Fruit fly (Drosophila melanogaster) whole organism, prepupa: ENCODE results near the gene sud1.

Experiments
- CG10631 ChIP-seq: fragments of 200-800 bp; sonication (Bioruptor generic); optimal IDR thresholded peaks from 2 replicates; lab custom pipeline; 2016; ENCODE audit warnings: missing biosample characterization, missing genetic modification characterization
- CG11762 ChIP-seq: fragments of 200-800 bp; sonication (Bioruptor generic); optimal IDR thresholded peaks from 3 replicates; lab custom pipeline; 2016; ENCODE audit warnings: missing biosample characterization, missing genetic modification characterization; ENCODE audit not compliant: insufficient read depth
- CG11902 ChIP-seq: fragments of 200-800 bp; sonication (Bioruptor generic); optimal IDR thresholded peaks from 3 replicates; lab custom pipeline; 2016; ENCODE audit warnings: missing biosample characterization, missing genetic modification characterization
- CG15336 ChIP-seq: fragments of 200-800 bp; sonication (Bioruptor generic); IDR thresholded peaks from 2 replicates; pipeline ENCODE4 v1.3.6; 2022; ENCODE audit warnings: missing biosample characterization, missing genetic modification characterization
- CG16779 ChIP-seq: fragments of 200-800 bp; sonication (Bioruptor generic); optimal IDR thresholded peaks from 3 replicates; lab custom pipeline; 2017; ENCODE audit warnings: missing biosample characterization, mild to moderate bottlenecking, missing genetic modification characterization
- CG3032 ChIP-seq: fragments of 200-800 bp; optimal IDR thresholded peaks from 2 replicates; lab custom pipeline; 2019; ENCODE audit warnings: missing biosample characterization, mild to moderate bottlenecking, missing genetic modification characterization, moderate library complexity
- CG31627 ChIP-seq: fragments of 200-800 bp; sonication (Bioruptor generic); optimal IDR thresholded peaks from 3 replicates; lab custom pipeline; 2016; ENCODE audit warnings: missing biosample characterization, missing genetic modification characterization
- CG32006 ChIP-seq: fragments of 200-800 bp; sonication (Bioruptor generic); optimal IDR thresholded peaks from 3 replicates; lab custom pipeline; 2017; ENCODE audit warnings: missing biosample characterization, mild to moderate bottlenecking, missing genetic modification characterization
- CG34406 ChIP-seq: fragments of 200-800 bp; sonication (Bioruptor generic); optimal IDR thresholded peaks from 3 replicates; lab custom pipeline; 2016; ENCODE audit warnings: missing biosample characterization, missing genetic modification characterization
- CG3919 ChIP-seq: fragments of 200-800 bp; sonication (Bioruptor generic); optimal IDR thresholded peaks from 3 replicates; lab custom pipeline; 2016; ENCODE audit warnings: missing biosample characterization, missing genetic modification characterization
- CG6163 ChIP-seq: fragments of 200-800 bp; sonication (Bioruptor generic); IDR thresholded peaks from 3 replicates; pipeline ENCODE4 v1.3.6; 2022; ENCODE audit warnings: missing biosample characterization, missing genetic modification characterization
- CG6276 ChIP-seq: fragments of 200-800 bp; sonication (Bioruptor generic); optimal IDR thresholded peaks from 2 replicates; lab custom pipeline; 2017; ENCODE audit warnings: missing biosample characterization, mild to moderate bottlenecking, missing genetic modification characterization
- CG6792 ChIP-seq: fragments of 200-800 bp; sonication (Bioruptor generic); optimal IDR thresholded peaks from 3 replicates; lab custom pipeline; 2016; ENCODE audit warnings: missing biosample characterization, missing genetic modification characterization
- CG7368 ChIP-seq: fragments of 200-800 bp; sonication (Bioruptor generic); optimal IDR thresholded peaks from 3 replicates; lab custom pipeline; 2016; ENCODE audit warnings: missing biosample characterization, missing genetic modification characterization
- CG8119 ChIP-seq: fragments of 200-800 bp; sonication (Bioruptor generic); IDR thresholded peaks from 3 replicates; pipeline ENCODE4 v1.3.6; 2022; ENCODE audit warnings: missing biosample characterization, missing genetic modification characterization
- CG8632 ChIP-seq: fragments of 200-800 bp; sonication (Bioruptor generic); optimal IDR thresholded peaks from 3 replicates; lab custom pipeline; 2016; ENCODE audit warnings: missing biosample characterization, missing genetic modification characterization
- CG9139 ChIP-seq: fragments of 200-800 bp; sonication (Bioruptor generic); optimal IDR thresholded peaks from 3 replicates; lab custom pipeline; 2017; ENCODE audit warnings: missing biosample characterization, mild to moderate bottlenecking, missing genetic modification characterization
- Eip75B ChIP-seq: fragments of 200-800 bp; sonication (Bioruptor generic); optimal IDR thresholded peaks from 3 replicates; lab custom pipeline; 2016; ENCODE audit warnings: missing biosample characterization, missing genetic modification characterization
- Eip78C ChIP-seq: fragments of 200-800 bp; sonication (Bioruptor generic); peaks from one replicate; lab custom pipeline; 2016; ENCODE audit warnings: missing biosample characterization, missing genetic modification characterization
- Hr38 ChIP-seq: sonication (Bioruptor generic); optimal IDR thresholded peaks from 2 replicates; lab custom pipeline; 2016; ENCODE audit warnings: missing biosample characterization, missing genetic modification characterization
- Hr39 ChIP-seq: fragments of 200-800 bp; sonication (Bioruptor generic); optimal IDR thresholded peaks from 2 replicates; lab custom pipeline; 2016; ENCODE audit warnings: missing biosample characterization, missing genetic modification characterization
- Hr4 ChIP-seq: fragments of 200-800 bp; sonication (Bioruptor generic); optimal IDR thresholded peaks from 3 replicates; lab custom pipeline; 2016; ENCODE audit warnings: missing biosample characterization, missing genetic modification characterization
- Lpt ChIP-seq: fragments of 200-800 bp; sonication (Bioruptor generic); optimal IDR thresholded peaks from 3 replicates; lab custom pipeline; 2016; ENCODE audit warnings: missing biosample characterization, missing genetic modification characterization
- Met ChIP-seq: fragments of 200-800 bp; sonication (Bioruptor generic); optimal IDR thresholded peaks from 3 replicates; lab custom pipeline; 2016; ENCODE audit warnings: missing biosample characterization, missing genetic modification characterization
- OdsH ChIP-seq: fragments of 200-800 bp; sonication (Bioruptor generic); optimal IDR thresholded peaks from 3 replicates; lab custom pipeline; 2016; ENCODE audit warnings: missing biosample characterization, missing genetic modification characterization
- Smox ChIP-seq: fragments of 200-800 bp; sonication (Bioruptor generic); optimal IDR thresholded peaks from 3 replicates; lab custom pipeline; 2016; ENCODE audit warnings: missing biosample characterization, missing genetic modification characterization
- Sox102F ChIP-seq: fragments of 200-800 bp; sonication (Bioruptor generic); optimal IDR thresholded peaks from 2 replicates; lab custom pipeline; 2016; ENCODE audit warnings: missing biosample characterization, mild to moderate bottlenecking, missing genetic modification characterization
- Sox14 ChIP-seq: fragments of 200-800 bp; sonication (Bioruptor generic); optimal IDR thresholded peaks from 3 replicates; lab custom pipeline; 2016; ENCODE audit warnings: missing biosample characterization, missing genetic modification characterization
- Sox15 ChIP-seq: fragments of 200-800 bp; sonication (Bioruptor generic); optimal IDR thresholded peaks from 3 replicates; lab custom pipeline; 2016; ENCODE audit warnings: missing biosample characterization, missing genetic modification characterization
- achi ChIP-seq: fragments of 200-800 bp; sonication (Bioruptor generic); optimal IDR thresholded peaks from 3 replicates; lab custom pipeline; 2016; ENCODE audit warnings: missing biosample characterization, missing genetic modification characterization
- acj6 ChIP-seq: fragments of 200-800 bp; sonication (Bioruptor generic); optimal IDR thresholded peaks from 3 replicates; lab custom pipeline; 2016; ENCODE audit warnings: missing biosample characterization, missing genetic modification characterization
- cyc ChIP-seq: fragments of 200-800 bp; sonication (Bioruptor generic); optimal IDR thresholded peaks from 3 replicates; lab custom pipeline; 2016; ENCODE audit warnings: missing biosample characterization, missing genetic modification characterization
- dsx ChIP-seq: fragments of 200-800 bp; optimal IDR thresholded peaks from 3 replicates; lab custom pipeline; 2019; ENCODE audit warnings: missing biosample characterization, mild to moderate bottlenecking, missing genetic modification characterization, moderate library complexity; ENCODE audit not compliant: poor library complexity, severe bottlenecking
- esn ChIP-seq: fragments of 200-800 bp; sonication (Bioruptor generic); optimal IDR thresholded peaks from 2 replicates; lab custom pipeline; 2016; ENCODE audit warnings: missing biosample characterization, mild to moderate bottlenecking, missing genetic modification characterization, moderate library complexity
- fd59A ChIP-seq: fragments of 200-800 bp; sonication (Bioruptor generic); optimal IDR thresholded peaks from 2 replicates; lab custom pipeline; 2017; ENCODE audit warnings: missing biosample characterization, mild to moderate bottlenecking, missing genetic modification characterization, missing genetic modification reagents
- fd85E ChIP-seq: fragments of 200-800 bp; sonication (Bioruptor generic); optimal IDR thresholded peaks from 3 replicates; lab custom pipeline; 2016; ENCODE audit warnings: missing biosample characterization, missing genetic modification characterization
- lz ChIP-seq: fragments of 200-800 bp; sonication (Bioruptor generic); optimal IDR thresholded peaks from 3 replicates; lab custom pipeline; 2016; ENCODE audit warnings: missing biosample characterization, missing genetic modification characterization
- net ChIP-seq: fragments of 200-800 bp; sonication (Bioruptor generic); optimal IDR thresholded peaks from 3 replicates; lab custom pipeline; 2016; ENCODE audit warnings: missing biosample characterization, missing genetic modification characterization
- pdm3 ChIP-seq: fragments of 200-800 bp; sonication (Bioruptor generic); optimal IDR thresholded peaks from 3 replicates; lab custom pipeline; 2016; ENCODE audit warnings: missing biosample characterization, missing genetic modification characterization
- salr ChIP-seq, 2 experiments: fragments of 200-800 bp; sonication (Bioruptor generic); optimal IDR thresholded peaks; 3 replicates each; lab custom pipeline; 2016 to 2018; ENCODE audit warnings: missing biosample characterization in 2 of 2, missing genetic modification characterization in 2 of 2, mild to moderate bottlenecking in 1 of 2
- spab ChIP-seq: fragments of 200-800 bp; sonication (Bioruptor generic); optimal IDR thresholded peaks from 2 replicates; lab custom pipeline; 2017; ENCODE audit warnings: missing biosample characterization, mild to moderate bottlenecking, missing genetic modification characterization, missing genetic modification reagents
- ss ChIP-seq, 2 experiments: fragments of 200-800 bp; sonication (Bioruptor generic); optimal IDR thresholded peaks; 2 replicates in 1 of 2; 3 replicates in 1 of 2; lab custom pipeline; 2017 to 2018; ENCODE audit warnings: mild to moderate bottlenecking in 2 of 2, missing biosample characterization in 2 of 2, missing genetic modification characterization in 2 of 2, moderate library complexity in 1 of 2
- svp ChIP-seq: fragments of 200-800 bp; sonication (Bioruptor generic); peaks from one replicate; lab custom pipeline; 2016; ENCODE audit warnings: missing biosample characterization, missing genetic modification characterization
- topi ChIP-seq: fragments of 200-800 bp; sonication (Bioruptor generic); optimal IDR thresholded peaks from 3 replicates; lab custom pipeline; 2016; ENCODE audit warnings: missing biosample characterization, missing genetic modification characterization
- vri ChIP-seq: fragments of 200-800 bp; sonication (Bioruptor generic); optimal IDR thresholded peaks from 3 replicates; lab custom pipeline; 2016; ENCODE audit warnings: missing biosample characterization, mild to moderate bottlenecking, missing genetic modification characterization

sud1 gene

DNA sequence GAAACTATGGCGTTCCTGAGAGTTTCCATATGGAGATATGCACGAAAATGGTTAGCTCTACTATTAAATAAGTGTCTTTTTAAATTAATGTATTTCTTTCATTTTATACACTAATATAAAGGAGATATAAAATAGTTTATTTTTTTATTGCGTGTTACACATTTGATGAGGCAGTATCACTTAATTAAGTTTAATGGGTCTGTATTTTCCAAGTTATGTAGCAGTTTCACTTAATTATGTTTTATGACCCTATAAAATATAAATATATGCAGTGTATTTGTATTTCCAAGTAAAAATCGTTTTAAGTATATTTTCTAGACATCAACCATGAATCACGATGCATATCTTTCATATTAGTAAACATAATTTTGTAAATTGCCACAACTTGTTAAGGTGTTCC is 48.9 kb upstream of the sud1 start (continued):
- TF ChIP-seq CG3032 (tag; lab: Kevin White, UChicago) (no peak), CG8119 (GFP tag; lab: Robert Waterston, UW) (no peak), Hr4 (GFP tag; lab: Kevin White, UChicago) (no peak), spab (no peak), topi (no peak), CG6276 (GFP tag; lab: Kevin White, UChicago) (no peak), CG6792 (no peak), dsx (GFP tag; lab: Kevin White, UChicago) (no peak), fd59A (GFP tag; lab: Kevin White, UChicago) (no peak), CG10631 (GFP tag; lab: Kevin White, UChicago) (no peak), pdm3 (GFP tag; lab: Kevin White, UChicago) (no peak), Sox15 (no peak), Met (GFP tag; lab: Kevin White, UChicago) (peak; percentile 33), esn (GFP tag; lab: Kevin White, UChicago) (peak; percentile 28), CG11902 (GFP tag; lab: Kevin White, UChicago) (no peak), OdsH (GFP tag; lab: Kevin White, UChicago) (peak; percentile 25)
- TF ChIP-seq, all 60 proteins: peak for 11

DNA sequence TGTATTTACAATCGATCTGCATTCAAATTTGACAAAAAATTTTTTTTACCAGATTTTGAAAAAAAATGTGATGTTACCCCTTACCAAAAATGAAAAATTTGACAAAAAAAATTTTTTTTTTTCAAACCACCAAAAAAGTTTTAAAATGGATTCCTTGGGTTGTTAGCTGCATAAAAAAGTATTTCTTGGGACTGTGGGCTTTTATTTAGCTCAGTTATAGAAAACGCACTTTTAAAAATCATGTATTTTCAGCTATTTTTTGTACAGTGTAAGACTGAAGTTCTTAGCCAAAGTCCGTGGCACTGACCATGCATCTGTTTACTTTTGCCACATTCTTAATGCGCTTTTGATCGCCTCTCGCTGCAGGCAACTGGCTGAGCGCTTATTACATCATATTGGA is 47.7 kb upstream of the sud1 start:
- TF ChIP-seq achi (GFP tag; lab: Kevin White, UChicago) (peak; percentile 7), Sox102F (GFP tag; lab: Kevin White, UChicago) (peak; percentile 16), acj6 (GFP tag; lab: Kevin White, UChicago) (peak; percentile 34), Met (GFP tag; lab: Kevin White, UChicago) (peak; percentile 34), topi (peak; percentile 34), salr (GFP tag; optimal IDR thresholded peaks at IDR 0.05; lab: Kevin White, UChicago) (peak; percentile 1 to 49), ss (GFP tag; optimal IDR thresholded peaks at IDR 0.05; lab: Kevin White, UChicago) (peak in 1 of 2 experiments; percentile 12), net (GFP tag; lab: Kevin White, UChicago) (no peak), OdsH (GFP tag; lab: Kevin White, UChicago) (peak; percentile 25), CG11762 (GFP tag; lab: Kevin White, UChicago) (no peak), CG8119 (GFP tag; lab: Robert Waterston, UW) (no peak), vri (GFP tag; lab: Kevin White, UChicago) (peak; percentile 43), svp (GFP tag; lab: Kevin White, UChicago) (peak; percentile 67), CG10631 (GFP tag; lab: Kevin White, UChicago) (peak; percentile 37), CG31627 (peak; percentile 38), CG32006 (GFP tag; lab: Kevin White, UChicago) (peak; percentile 6), Eip75B (peak; percentile 17), lz (GFP tag; lab: Kevin White, UChicago) (peak; percentile 6), CG6163 (GFP tag; lab: Robert Waterston, UW) (0 out of 3 replicates have a peak, but pooled peaks have one; percentile 13), Eip78C (peak; percentile 81), CG16779 (tag; lab: Kevin White, UChicago) (no peak), CG7368 (GFP tag; lab: Kevin White, UChicago) (no peak), Hr39 (GFP tag; lab: Kevin White, UChicago) (peak; percentile 46), Sox14 (GFP tag; lab: Kevin White, UChicago) (peak; percentile 31), esn (GFP tag; lab: Kevin White, UChicago) (peak; percentile 58), cyc (GFP tag; lab: Kevin White, UChicago) (peak; percentile 26), Smox (GFP tag; lab: Kevin White, UChicago) (peak; percentile 24), CG3919 (GFP tag; lab: Kevin White, UChicago) (peak; percentile 41), dsx (GFP tag; lab: Kevin White, UChicago) (no peak)

DNA sequence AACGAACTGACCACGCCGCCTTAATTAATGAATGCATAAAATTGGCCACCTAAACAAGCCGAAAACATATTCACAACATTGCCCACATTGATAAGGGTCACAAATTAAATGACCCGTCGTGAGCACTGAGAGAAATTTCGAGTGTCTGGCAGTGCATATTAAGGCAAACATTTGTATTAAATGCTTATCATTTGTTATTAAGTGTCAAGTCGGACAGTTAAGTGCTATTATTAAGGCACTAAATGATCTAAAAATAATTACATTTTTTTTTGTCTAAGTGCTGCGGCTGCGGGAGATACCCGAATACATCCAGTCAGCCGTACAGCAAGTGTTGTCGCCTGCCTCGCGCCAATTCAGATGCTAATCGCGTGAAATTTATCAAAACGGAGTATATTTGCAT is 44.8 kb upstream of the sud1 start:
- peak; percentile 57 for TF ChIP-seq Sox102F (GFP tag; lab: Kevin White, UChicago)
- TF ChIP-seq fd85E (GFP tag; lab: Kevin White, UChicago), result no peak
- TF ChIP-seq CG15336 (GFP tag; lab: Robert Waterston, UW), result no peak
- no peak for TF ChIP-seq CG16779 (tag; lab: Kevin White, UChicago)
- no peak for TF ChIP-seq Lpt (GFP tag; lab: Kevin White, UChicago)
- TF ChIP-seq Hr39 (GFP tag; lab: Kevin White, UChicago), result peak; percentile 65
- no peak for TF ChIP-seq CG7368 (GFP tag; lab: Kevin White, UChicago)
- TF ChIP-seq CG9139 (GFP tag; lab: Kevin White, UChicago), result no peak
- TF ChIP-seq CG8632 (GFP tag; lab: Kevin White, UChicago), result peak; percentile 22
- TF ChIP-seq CG34406 (GFP tag; lab: Kevin White, UChicago), result peak; percentile 11
- peak; percentile 70 for TF ChIP-seq Met (GFP tag; lab: Kevin White, UChicago)
- TF ChIP-seq Hr38 (GFP tag; lab: Kevin White, UChicago), result no peak
- TF ChIP-seq ss (GFP tag; optimal IDR thresholded peaks at IDR 0.05; lab: Kevin White, UChicago), result no peak
- no peak for TF ChIP-seq CG3032 (tag; lab: Kevin White, UChicago)
- peak; percentile 42 for TF ChIP-seq CG3919 (GFP tag; lab: Kevin White, UChicago)
- peak; percentile 54 for TF ChIP-seq Eip78C
- TF ChIP-seq CG6163 (GFP tag; lab: Robert Waterston, UW), result 0 out of 3 replicates have a peak, but pooled peaks have one; percentile 37
- TF ChIP-seq achi (GFP tag; lab: Kevin White, UChicago), result peak; percentile 27
- peak; percentile 22 for TF ChIP-seq Sox14 (GFP tag; lab: Kevin White, UChicago)
- no peak for TF ChIP-seq net (GFP tag; lab: Kevin White, UChicago)
- peak; percentile 80 for TF ChIP-seq svp (GFP tag; lab: Kevin White, UChicago)
- TF ChIP-seq Smox (GFP tag; lab: Kevin White, UChicago), result peak; percentile 61
- TF ChIP-seq esn (GFP tag; lab: Kevin White, UChicago), result peak; percentile 60
- no peak for TF ChIP-seq CG11762 (GFP tag; lab: Kevin White, UChicago)
